Fruit fly (Drosophila melanogaster) whole organism, prepupa: Measurements from ENCODE around the gene CG10365.

ENCODE experiments used
- CG10669 ChIP-seq: fragments of 200-800 bp; sonication (Bioruptor generic); optimal IDR thresholded peaks from 3 replicates; lab custom pipeline; 2018; ENCODE audit warnings: missing biosample characterization, mild to moderate bottlenecking, missing genetic modification characterization, moderate library complexity
- CG11294 ChIP-seq: fragments of 200-800 bp; sonication (Bioruptor generic); IDR thresholded peaks from 2 replicates; pipeline ENCODE4 v1.3.6; 2022; ENCODE audit warnings: missing biosample characterization, missing genetic modification characterization
- CG11762 ChIP-seq: fragments of 200-800 bp; sonication (Bioruptor generic); optimal IDR thresholded peaks from 3 replicates; lab custom pipeline; 2016; ENCODE audit warnings: missing biosample characterization, missing genetic modification characterization; ENCODE audit not compliant: insufficient read depth
- CG15336 ChIP-seq: fragments of 200-800 bp; sonication (Bioruptor generic); IDR thresholded peaks from 2 replicates; pipeline ENCODE4 v1.3.6; 2022; ENCODE audit warnings: missing biosample characterization, missing genetic modification characterization
- CG1621 ChIP-seq: fragments of 200-800 bp; sonication (Bioruptor generic); optimal IDR thresholded peaks from 3 replicates; lab custom pipeline; 2018; ENCODE audit warnings: missing biosample characterization, mild to moderate bottlenecking, missing genetic modification characterization
- CG3032 ChIP-seq: fragments of 200-800 bp; optimal IDR thresholded peaks from 2 replicates; lab custom pipeline; 2019; ENCODE audit warnings: missing biosample characterization, mild to moderate bottlenecking, missing genetic modification characterization, moderate library complexity
- CG31627 ChIP-seq: fragments of 200-800 bp; sonication (Bioruptor generic); optimal IDR thresholded peaks from 3 replicates; lab custom pipeline; 2016; ENCODE audit warnings: missing biosample characterization, missing genetic modification characterization
- CG32006 ChIP-seq: fragments of 200-800 bp; sonication (Bioruptor generic); optimal IDR thresholded peaks from 3 replicates; lab custom pipeline; 2017; ENCODE audit warnings: missing biosample characterization, mild to moderate bottlenecking, missing genetic modification characterization
- CG34406 ChIP-seq: fragments of 200-800 bp; sonication (Bioruptor generic); optimal IDR thresholded peaks from 3 replicates; lab custom pipeline; 2016; ENCODE audit warnings: missing biosample characterization, missing genetic modification characterization
- CG4318 ChIP-seq: fragments of 200-800 bp; sonication (Bioruptor generic); optimal IDR thresholded peaks from 3 replicates; lab custom pipeline; 2017; ENCODE audit warnings: missing biosample characterization, mild to moderate bottlenecking, missing genetic modification characterization
- CG6163 ChIP-seq: fragments of 200-800 bp; sonication (Bioruptor generic); IDR thresholded peaks from 3 replicates; pipeline ENCODE4 v1.3.6; 2022; ENCODE audit warnings: missing biosample characterization, missing genetic modification characterization
- CG6792 ChIP-seq: fragments of 200-800 bp; sonication (Bioruptor generic); optimal IDR thresholded peaks from 3 replicates; lab custom pipeline; 2016; ENCODE audit warnings: missing biosample characterization, missing genetic modification characterization
- CG6808 ChIP-seq: fragments of 200-800 bp; sonication (Bioruptor generic); optimal IDR thresholded peaks from 3 replicates; lab custom pipeline; 2017; ENCODE audit warnings: missing biosample characterization, missing genetic modification characterization, mild to moderate bottlenecking, moderate library complexity, missing genetic modification reagents
- CG6854 ChIP-seq: fragments of 200-800 bp; sonication (Bioruptor generic); optimal IDR thresholded peaks from 2 replicates; lab custom pipeline; 2017; ENCODE audit warnings: missing biosample characterization, mild to moderate bottlenecking, missing genetic modification characterization
- CG8319 ChIP-seq: fragments of 200-800 bp; sonication (Bioruptor generic); optimal IDR thresholded peaks from 3 replicates; lab custom pipeline; 2016; ENCODE audit warnings: missing biosample characterization, missing genetic modification characterization
- CG9139 ChIP-seq: fragments of 200-800 bp; sonication (Bioruptor generic); optimal IDR thresholded peaks from 3 replicates; lab custom pipeline; 2017; ENCODE audit warnings: missing biosample characterization, mild to moderate bottlenecking, missing genetic modification characterization
- Eip75B ChIP-seq: fragments of 200-800 bp; sonication (Bioruptor generic); optimal IDR thresholded peaks from 3 replicates; lab custom pipeline; 2016; ENCODE audit warnings: missing biosample characterization, missing genetic modification characterization
- Eip78C ChIP-seq: fragments of 200-800 bp; sonication (Bioruptor generic); peaks from one replicate; lab custom pipeline; 2016; ENCODE audit warnings: missing biosample characterization, missing genetic modification characterization
- Ets96B ChIP-seq: fragments of 200-800 bp; optimal IDR thresholded peaks from 2 replicates; lab custom pipeline; 2019; ENCODE audit warnings: missing biosample characterization, mild to moderate bottlenecking, missing genetic modification characterization, moderate library complexity
- Gug ChIP-seq: fragments of 200-800 bp; sonication (Bioruptor generic); IDR thresholded peaks from 2 replicates; pipeline ENCODE4 v1.3.6; 2022; ENCODE audit warnings: missing biosample characterization, missing genetic modification characterization
- Hr38 ChIP-seq: sonication (Bioruptor generic); optimal IDR thresholded peaks from 2 replicates; lab custom pipeline; 2016; ENCODE audit warnings: missing biosample characterization, missing genetic modification characterization
- Met ChIP-seq: fragments of 200-800 bp; sonication (Bioruptor generic); optimal IDR thresholded peaks from 3 replicates; lab custom pipeline; 2016; ENCODE audit warnings: missing biosample characterization, missing genetic modification characterization
- Smox ChIP-seq: fragments of 200-800 bp; sonication (Bioruptor generic); optimal IDR thresholded peaks from 3 replicates; lab custom pipeline; 2016; ENCODE audit warnings: missing biosample characterization, missing genetic modification characterization
- Sox14 ChIP-seq: fragments of 200-800 bp; sonication (Bioruptor generic); optimal IDR thresholded peaks from 3 replicates; lab custom pipeline; 2016; ENCODE audit warnings: missing biosample characterization, missing genetic modification characterization
- Sox15 ChIP-seq: fragments of 200-800 bp; sonication (Bioruptor generic); optimal IDR thresholded peaks from 3 replicates; lab custom pipeline; 2016; ENCODE audit warnings: missing biosample characterization, missing genetic modification characterization
- achi ChIP-seq: fragments of 200-800 bp; sonication (Bioruptor generic); optimal IDR thresholded peaks from 3 replicates; lab custom pipeline; 2016; ENCODE audit warnings: missing biosample characterization, missing genetic modification characterization
- cyc ChIP-seq: fragments of 200-800 bp; sonication (Bioruptor generic); optimal IDR thresholded peaks from 3 replicates; lab custom pipeline; 2016; ENCODE audit warnings: missing biosample characterization, missing genetic modification characterization
- eg ChIP-seq: fragments of 200-800 bp; sonication (Bioruptor generic); IDR thresholded peaks from 3 replicates; pipeline ENCODE4 v1.3.6; 2022; ENCODE audit warnings: missing biosample characterization, missing genetic modification characterization
- esn ChIP-seq: fragments of 200-800 bp; sonication (Bioruptor generic); optimal IDR thresholded peaks from 2 replicates; lab custom pipeline; 2016; ENCODE audit warnings: missing biosample characterization, mild to moderate bottlenecking, missing genetic modification characterization, moderate library complexity
- fd85E ChIP-seq: fragments of 200-800 bp; sonication (Bioruptor generic); optimal IDR thresholded peaks from 3 replicates; lab custom pipeline; 2016; ENCODE audit warnings: missing biosample characterization, missing genetic modification characterization
- fkh ChIP-seq: fragments of 200-800 bp; sonication (Bioruptor generic); optimal IDR thresholded peaks from 3 replicates; lab custom pipeline; 2017; ENCODE audit warnings: missing biosample characterization, mild to moderate bottlenecking, missing genetic modification characterization, moderate library complexity
- lz ChIP-seq: fragments of 200-800 bp; sonication (Bioruptor generic); optimal IDR thresholded peaks from 3 replicates; lab custom pipeline; 2016; ENCODE audit warnings: missing biosample characterization, missing genetic modification characterization
- salr ChIP-seq, 2 experiments: fragments of 200-800 bp; sonication (Bioruptor generic); optimal IDR thresholded peaks; 3 replicates each; lab custom pipeline; 2016 to 2018; ENCODE audit warnings: missing biosample characterization in 2 of 2, missing genetic modification characterization in 2 of 2, mild to moderate bottlenecking in 1 of 2
- spab ChIP-seq: fragments of 200-800 bp; sonication (Bioruptor generic); optimal IDR thresholded peaks from 2 replicates; lab custom pipeline; 2017; ENCODE audit warnings: missing biosample characterization, mild to moderate bottlenecking, missing genetic modification characterization, missing genetic modification reagents
- ss ChIP-seq, 2 experiments: fragments of 200-800 bp; sonication (Bioruptor generic); optimal IDR thresholded peaks; 2 replicates in 1 of 2; 3 replicates in 1 of 2; lab custom pipeline; 2017 to 2018; ENCODE audit warnings: mild to moderate bottlenecking in 2 of 2, missing biosample characterization in 2 of 2, missing genetic modification characterization in 2 of 2, moderate library complexity in 1 of 2
- topi ChIP-seq: fragments of 200-800 bp; sonication (Bioruptor generic); optimal IDR thresholded peaks from 3 replicates; lab custom pipeline; 2016; ENCODE audit warnings: missing biosample characterization, missing genetic modification characterization

CG10365 gene

dm6 chr3R:23737676-23738574 lies 14.8 kb downstream of the CG10365 start (continued):
- TF ChIP-seq CG8319 (GFP tag; lab: Kevin White, UChicago) = no peak
- TF ChIP-seq achi (GFP tag; lab: Kevin White, UChicago) = peak; percentile 55
- peak; percentile 55 for TF ChIP-seq CG6808 (GFP tag; lab: Kevin White, UChicago)
- TF ChIP-seq Smox (GFP tag; lab: Kevin White, UChicago) = no peak
- peak; percentile 12 for TF ChIP-seq CG11762
- TF ChIP-seq Eip75B (GFP tag; lab: Kevin White, UChicago) = no peak
- no peak for TF ChIP-seq CG11294 (GFP tag; lab: Robert Waterston, UW)
- TF ChIP-seq salr (GFP tag; optimal IDR thresholded peaks at IDR 0.05; lab: Kevin White, UChicago) = no peak
- TF ChIP-seq fd85E (GFP tag; lab: Kevin White, UChicago) = no peak
- peak; percentile 48 for TF ChIP-seq CG15336 (GFP tag; lab: Robert Waterston, UW)
- peak; percentile 61 for TF ChIP-seq Eip78C
- no peak for TF ChIP-seq Sox15 (GFP tag; lab: Kevin White, UChicago)
- peak; percentile 28 for TF ChIP-seq Ets96B (tag; lab: Kevin White, UChicago)
- no peak for TF ChIP-seq lz (GFP tag; lab: Kevin White, UChicago)
- peak; percentile 81 for TF ChIP-seq CG32006 (GFP tag; lab: Kevin White, UChicago)
- peak; percentile 52 for TF ChIP-seq CG4318 (GFP tag; lab: Kevin White, UChicago)
- TF ChIP-seq ss (GFP tag; optimal IDR thresholded peaks at IDR 0.05; lab: Kevin White, UChicago) = peak in 1 of 2 experiments; percentile 50
- peak; percentile 46 for TF ChIP-seq CG10669 (GFP tag; lab: Kevin White, UChicago)

- no peak for TF ChIP-seq CG6792 (GFP tag; lab: Kevin White, UChicago)
These were observed 17.8 kb downstream of the CG10365 start for dm6 chr3R:23740968-23741367.

dm6 chr3R:23747446-23747845 lies 24.3 kb downstream of the CG10365 start:
- TF ChIP-seq fkh (GFP tag; lab: Kevin White, UChicago) = peak; percentile 74
- no peak for TF ChIP-seq CG6808 (GFP tag; lab: Kevin White, UChicago)
- TF ChIP-seq, all 60 proteins: peak for 1

- TF ChIP-seq CG6854 = peak; percentile 50
- TF ChIP-seq CG34406 (GFP tag; lab: Kevin White, UChicago) = no peak
- TF ChIP-seq achi (GFP tag; lab: Kevin White, UChicago) = no peak
- TF ChIP-seq topi (GFP tag; lab: Kevin White, UChicago) = peak; percentile 69
- peak; percentile 35; the same call in 1 of the 3 replicates for TF ChIP-seq eg (GFP tag; lab: Robert Waterston, UW)
- no peak for TF ChIP-seq Hr38 (GFP tag; lab: Kevin White, UChicago)
- no peak for TF ChIP-seq salr (GFP tag; optimal IDR thresholded peaks at IDR 0.05; lab: Kevin White, UChicago)
- no peak for TF ChIP-seq spab
- no peak for TF ChIP-seq CG11294 (GFP tag; lab: Robert Waterston, UW)
- no peak for TF ChIP-seq Met
- peak; percentile 12 for TF ChIP-seq CG3032
- peak; percentile 65 for TF ChIP-seq cyc
- TF ChIP-seq Sox14 (GFP tag; lab: Kevin White, UChicago) = peak; percentile 78
- TF ChIP-seq CG31627 (GFP tag; lab: Kevin White, UChicago) = peak; percentile 66
- no peak for TF ChIP-seq Gug (GFP tag; lab: Robert Waterston, UW)
- no peak for TF ChIP-seq CG6808 (GFP tag; lab: Kevin White, UChicago)
- peak; percentile 18 for TF ChIP-seq CG1621
- no peak for TF ChIP-seq CG9139 (GFP tag; lab: Kevin White, UChicago)
- peak; percentile 16; the same call in 1 of the 3 replicates for TF ChIP-seq CG6163 (GFP tag; lab: Robert Waterston, UW)
- peak; percentile 62 for TF ChIP-seq lz (GFP tag; lab: Kevin White, UChicago)
- TF ChIP-seq esn (GFP tag; lab: Kevin White, UChicago) = peak; percentile 77
These were observed 29.6 kb downstream of the CG10365 start, which contains the start of the genes RanBP3 and Rpt5 for dm6 chr3R:23752728-23753127. Gene RanBP3, minus strand, starts transcription at chr3R:23752834. Gene Rpt5, plus strand, starts transcription at chr3R:23752876.
